Worm (Caenorhabditis elegans) whole organism, L1 larva: ENCODE results near the gene Y75B12B.11.

Experiments used
- aha-1 ChIP-seq: fragments of 150-350 bp; optimal IDR thresholded peaks from 2 replicates; lab custom pipeline; 2014; ENCODE audit warnings: missing biosample characterization, missing genetic modification characterization
- egl-27 ChIP-seq, 2 experiments: fragments of 150-350 bp in 1 of 2; sonication (generic microtip); optimal IDR thresholded peaks; 3 replicates each; lab custom pipeline; 2017 to 2018; ENCODE audit warnings: missing biosample characterization in 2 of 2, missing genetic modification characterization in 2 of 2, missing genetic modification reagents in 2 of 2
- lin-13 ChIP-seq: fragments of 150-350 bp; optimal IDR thresholded peaks from 2 replicates; lab custom pipeline; 2014; ENCODE audit warnings: missing biosample characterization, missing genetic modification reagents, missing genetic modification characterization
- nhr-12 ChIP-seq: sonication (generic microtip); optimal IDR thresholded peaks from 2 replicates; lab custom pipeline; 2017; ENCODE audit warnings: missing biosample characterization, missing genetic modification characterization
- unc-130 ChIP-seq: fragments of 150-350 bp; optimal IDR thresholded peaks from 2 replicates; lab custom pipeline; 2017; ENCODE audit warnings: missing biosample characterization, missing genetic modification characterization, inconsistent platforms

ce11 chrV:15147776-15148175, 43.3 kb upstream of the Y75B12B.11 start, which contains the start of gene T09F5.20:
- TF ChIP-seq unc-130 (tag; lab: Kevin White, UChicago) (no peak), egl-27 (tag; optimal IDR thresholded peaks at IDR 0.05; lab: Kevin White, UChicago) (no peak), lin-13 (GFP tag; lab: Kevin White, UChicago) (no peak), nhr-12 (tag; lab: Kevin White, UChicago) (no peak), aha-1 (no peak)
